Fruit fly (Drosophila melanogaster): ENCODE results near the gene CG7017.

The CG7017 gene

dm6 chr3L:20185206-20185868 is 26.6 kb downstream of the CG7017 start (continued):
- no peak for TF ChIP-seq NK7.1 (GFP tag; optimal IDR thresholded peaks at IDR 0.05)
- TF ChIP-seq Lpt (GFP tag; optimal IDR thresholded peaks at IDR 0.05): no peak
- TF ChIP-seq CG34422 (GFP tag; IDR thresholded peaks at IDR 0.05): peak; percentile 48; the same call in 1 of the 3 replicates
- peak; percentile 60 for TF ChIP-seq CG12391 (tag; optimal IDR thresholded peaks at IDR 0.05)
- TF ChIP-seq gsb-n (tag; optimal IDR thresholded peaks at IDR 0.05): no peak
- TF ChIP-seq CG17385 (GFP tag; optimal IDR thresholded peaks at IDR 0.05): peak; percentile 56
- no peak for TF ChIP-seq CG14667 (GFP tag; IDR thresholded peaks at IDR 0.05)
- no peak for TF ChIP-seq Atf3 (GFP tag; optimal IDR thresholded peaks at IDR 0.05)
- TF ChIP-seq ftz-f1 (GFP tag; optimal IDR thresholded peaks at IDR 0.05): no peak
- TF ChIP-seq sug (tag; optimal IDR thresholded peaks at IDR 0.05): peak; percentile 20
- no peak for TF ChIP-seq CG12104 (GFP tag; optimal IDR thresholded peaks at IDR 0.05)
- peak; percentile 24 for TF ChIP-seq scrt (GFP tag; optimal IDR thresholded peaks at IDR 0.05)
- no peak for TF ChIP-seq Mad (GFP tag; optimal IDR thresholded peaks at IDR 0.05)
- TF ChIP-seq CG17802 (tag; optimal IDR thresholded peaks at IDR 0.05): no peak
- peak; percentile 62; the same call in 1 of the 3 replicates for TF ChIP-seq CG2889 (GFP tag; IDR thresholded peaks at IDR 0.05)
- TF ChIP-seq mam (GFP tag; optimal IDR thresholded peaks at IDR 0.05): no peak
- TF ChIP-seq btn (GFP tag; optimal IDR thresholded peaks at IDR 0.05): no peak
- TF ChIP-seq CG2712 (tag; optimal IDR thresholded peaks at IDR 0.05): peak; percentile 13
- TF ChIP-seq sna (GFP tag; IDR thresholded peaks at IDR 0.05; ENCODE audit: partially characterized antibody): no peak
- no peak for TF ChIP-seq MBD-R2 (GFP tag; IDR thresholded peaks at IDR 0.05)
- peak; percentile 23 for TF ChIP-seq CG12942 (GFP tag; optimal IDR thresholded peaks at IDR 0.05)
- TF ChIP-seq HmgZ (tag; optimal IDR thresholded peaks at IDR 0.05): peak; percentile 33
- TF ChIP-seq CG4360 (GFP tag; IDR thresholded peaks at IDR 0.05): no peak
- TF ChIP-seq Atf-2 (GFP tag; optimal IDR thresholded peaks at IDR 0.05): peak; percentile 18
- no peak for TF ChIP-seq CG2199 (GFP tag; IDR thresholded peaks at IDR 0.05)
- TF ChIP-seq tna (GFP tag; IDR thresholded peaks at IDR 0.05; ENCODE audit: partially characterized antibody): no peak
- TF ChIP-seq CG17186 (GFP tag; optimal IDR thresholded peaks at IDR 0.05): no peak
- no peak for TF ChIP-seq nerfin-2 (GFP tag; IDR thresholded peaks at IDR 0.05; ENCODE audit: partially characterized antibody)
- TF ChIP-seq CG34376 (GFP tag; optimal IDR thresholded peaks at IDR 0.05): no peak
- TF ChIP-seq CG7987 (GFP tag; optimal IDR thresholded peaks at IDR 0.05): no peak
- TF ChIP-seq CG9932 (GFP tag; IDR thresholded peaks at IDR 0.05): peak; percentile 61
- TF ChIP-seq Camta (GFP tag; optimal IDR thresholded peaks at IDR 0.05): no peak
- TF ChIP-seq CG12659 (GFP tag; optimal IDR thresholded peaks at IDR 0.05): peak; percentile 56
- peak; percentile 23 for TF ChIP-seq chn (GFP tag; optimal IDR thresholded peaks at IDR 0.05)
- peak; percentile 8 for TF ChIP-seq tup (GFP tag; optimal IDR thresholded peaks at IDR 0.05)
- TF ChIP-seq trh (GFP tag; optimal IDR thresholded peaks at IDR 0.05): no peak
- TF ChIP-seq CG4730 (GFP tag; IDR thresholded peaks at IDR 0.05): no peak
- peak; percentile 44; the same call in 1 of the 2 replicates for TF ChIP-seq sob (GFP tag; IDR thresholded peaks at IDR 0.05)
- TF ChIP-seq fd102C (GFP tag; optimal IDR thresholded peaks at IDR 0.05): no peak
- no peak for TF ChIP-seq CG1792 (GFP tag; optimal IDR thresholded peaks at IDR 0.05)
- peak; percentile 32 for TF ChIP-seq CG12299 (tag; optimal IDR thresholded peaks at IDR 0.05)
- no peak for TF ChIP-seq H15 (GFP tag; IDR thresholded peaks at IDR 0.05)
- TF ChIP-seq CG10147 (GFP tag; optimal IDR thresholded peaks at IDR 0.05): peak; percentile 27
- TF ChIP-seq Hmr (GFP tag; optimal IDR thresholded peaks at IDR 0.05): peak; percentile 85
- no peak for TF ChIP-seq ro (GFP tag; IDR thresholded peaks at IDR 0.05)
- TF ChIP-seq CG14860 (GFP tag; IDR thresholded peaks at IDR 0.05; ENCODE audit: partially characterized antibody): no peak
- TF ChIP-seq zfh1 (GFP tag; IDR thresholded peaks at IDR 0.05): no peak
- no peak for TF ChIP-seq jigr1 (GFP tag; IDR thresholded peaks at IDR 0.05)
- TF ChIP-seq NC2α (GFP tag; optimal IDR thresholded peaks at IDR 0.05): no peak
- TF ChIP-seq Tbp (GFP tag; optimal IDR thresholded peaks at IDR 0.05): no peak

All from whole organism, embryonic.